Worm (Caenorhabditis elegans): ENCODE data around the gene tsn-1.

Gene tsn-1

DNA sequence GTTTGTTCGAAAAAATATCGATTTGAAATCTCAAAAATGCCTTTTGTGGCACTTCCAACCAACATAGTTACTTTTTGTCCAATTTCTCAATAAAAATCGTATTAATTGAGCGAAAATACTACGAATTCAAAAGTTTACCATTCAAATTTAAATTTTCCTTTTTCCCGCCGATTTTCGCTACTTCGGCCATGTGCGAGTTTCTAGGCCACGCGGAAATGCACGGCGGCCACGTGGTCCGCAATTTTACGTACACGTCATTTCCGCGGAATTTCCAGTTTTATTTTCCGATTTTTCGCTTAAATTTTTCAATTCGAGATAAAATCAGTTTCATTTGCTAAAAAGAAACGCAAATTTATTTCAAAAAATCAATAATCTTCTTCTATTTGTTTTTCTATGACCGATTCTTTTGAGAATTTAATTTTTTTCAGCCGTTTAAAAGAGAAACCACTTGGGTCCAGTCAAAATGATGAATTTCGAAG lies 33.4 kb downstream of the tsn-1 start, which contains the start of gene eas-1 (continued):
- TF ChIP-seq hlh-13 (GFP tag; optimal IDR thresholded peaks at IDR 0.05), result no peak
- TF ChIP-seq zip-5 (tag; optimal IDR thresholded peaks at IDR 0.05), result peak; percentile 74
- peak; percentile 96 for TF ChIP-seq ceh-31 (tag; optimal IDR thresholded peaks at IDR 0.05)
- peak; percentile 92 for TF ChIP-seq elt-2 (tag; optimal IDR thresholded peaks at IDR 0.05)
- TF ChIP-seq sox-2 (GFP tag; IDR thresholded peaks at IDR 0.05), result no peak
- peak; percentile 30 for TF ChIP-seq unc-55 (GFP tag; optimal IDR thresholded peaks at IDR 0.05)
- no peak for TF ChIP-seq ahr-1 (tag; optimal IDR thresholded peaks at IDR 0.05)
- peak; percentile 59 for TF ChIP-seq lim-6 (tag; optimal IDR thresholded peaks at IDR 0.05)
- peak; percentile 86 for TF ChIP-seq ets-4 (tag; optimal IDR thresholded peaks at IDR 0.05)
- no peak for TF ChIP-seq pha-2 (tag; optimal IDR thresholded peaks at IDR 0.05)
- TF ChIP-seq hlh-8 (tag; optimal IDR thresholded peaks at IDR 0.05), result peak; percentile 88
- peak; percentile 19 for TF ChIP-seq madf-2 (tag; optimal IDR thresholded peaks at IDR 0.05)
- peak; percentile 34 for TF ChIP-seq fkh-6 (tag; optimal IDR thresholded peaks at IDR 0.05)
- no peak for TF ChIP-seq T23F11.4 (GFP tag; optimal IDR thresholded peaks at IDR 0.05)
- TF ChIP-seq gmeb-2 (tag; optimal IDR thresholded peaks at IDR 0.05), result no peak
- no peak for TF ChIP-seq dve-1 (tag; optimal IDR thresholded peaks at IDR 0.05)

ce11 chrII:4741527-4742187 lies 35.0 kb downstream of the tsn-1 start, which contains the start of gene acs-11:
Gene acs-11, plus strand, starts transcription at chrII:4742137.
- TF ChIP-seq ceh-45 (GFP tag; IDR thresholded peaks at IDR 0.05), result no peak

DNA sequence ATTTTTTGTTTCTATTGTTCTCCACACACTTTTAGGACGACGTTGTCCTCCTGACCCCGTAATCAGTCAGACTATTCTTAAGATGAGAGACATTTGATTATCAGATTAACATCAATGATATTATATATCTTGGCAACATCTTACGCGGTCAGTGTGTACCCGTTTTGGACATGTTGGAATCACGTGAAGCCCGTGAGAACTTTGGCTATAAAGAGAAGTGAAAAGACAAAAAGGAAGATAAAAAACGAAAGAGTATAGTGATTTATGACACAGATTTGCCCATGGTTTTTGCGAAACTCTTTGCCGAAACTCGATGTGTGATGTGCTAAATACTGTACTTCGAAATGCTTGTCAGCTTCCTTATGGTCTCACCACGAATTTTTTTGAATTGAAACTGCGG lies 38.7 kb downstream of the tsn-1 start:
- TF ChIP-seq nhr-232 (tag; optimal IDR thresholded peaks at IDR 0.05), result no peak
- TF ChIP-seq ttx-3 (tag; optimal IDR thresholded peaks at IDR 0.05), result no peak
- no peak for TF ChIP-seq unc-55 (GFP tag; optimal IDR thresholded peaks at IDR 0.05)
- TF ChIP-seq K02D7.2 (tag; optimal IDR thresholded peaks at IDR 0.05), result no peak
- TF ChIP-seq pha-2 (tag; optimal IDR thresholded peaks at IDR 0.05), result no peak
- no peak for TF ChIP-seq ceh-9 (tag; optimal IDR thresholded peaks at IDR 0.05)
- no peak for TF ChIP-seq ceh-24 (tag; optimal IDR thresholded peaks at IDR 0.05)
- TF ChIP-seq ahr-1 (tag; optimal IDR thresholded peaks at IDR 0.05), result no peak
- no peak for TF ChIP-seq lim-6 (tag; optimal IDR thresholded peaks at IDR 0.05)
- no peak for TF ChIP-seq zip-5 (tag; optimal IDR thresholded peaks at IDR 0.05)
- TF ChIP-seq npax-4 (tag; optimal IDR thresholded peaks at IDR 0.05), result no peak
- TF ChIP-seq pag-3 (tag; optimal IDR thresholded peaks at IDR 0.05; ENCODE audit: borderline replicate concordance), result no peak
- TF ChIP-seq hlh-13 (GFP tag; optimal IDR thresholded peaks at IDR 0.05), result no peak
- no peak for TF ChIP-seq eyg-1 (tag; optimal IDR thresholded peaks at IDR 0.05)
- TF ChIP-seq nfya-1 (tag; optimal IDR thresholded peaks at IDR 0.05), result no peak
- no peak for TF ChIP-seq che-1 (tag; optimal IDR thresholded peaks at IDR 0.05)

- TF ChIP-seq hlh-30 (tag; optimal IDR thresholded peaks at IDR 0.05; ENCODE audit: insufficient read depth) (peak; percentile 22), dmd-4 (tag; optimal IDR thresholded peaks at IDR 0.05; ENCODE audit: borderline replicate concordance) (no peak)
Observed at ce11 chrII:4747063-4747462, 40.4 kb downstream of the tsn-1 start.

DNA sequence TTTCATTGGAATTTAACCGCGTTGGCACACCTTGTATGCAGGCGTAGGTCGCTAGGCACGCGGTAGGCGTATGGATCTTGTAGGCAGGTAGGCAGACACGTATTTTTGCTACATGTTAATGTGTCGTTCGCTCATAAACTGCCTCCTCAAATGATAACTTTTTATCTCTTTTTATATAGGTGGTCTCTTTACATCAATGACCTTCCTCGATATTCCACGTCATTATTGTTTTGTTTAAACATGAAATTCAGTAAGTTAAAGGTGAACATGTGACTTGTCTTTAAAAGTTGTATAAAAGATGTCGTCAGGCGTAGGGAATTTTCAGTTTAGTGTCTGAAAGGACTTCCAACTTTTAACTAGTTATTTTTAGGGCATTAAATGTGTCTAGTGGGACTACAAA lies 41.1 kb downstream of the tsn-1 start:
- no peak for TF ChIP-seq ceh-19 (GFP tag; optimal IDR thresholded peaks at IDR 0.05)
- TF ChIP-seq T23F11.4 (GFP tag; optimal IDR thresholded peaks at IDR 0.05), result no peak
- TF ChIP-seq pha-2 (tag; optimal IDR thresholded peaks at IDR 0.05), result no peak
- no peak for TF ChIP-seq hlh-13 (GFP tag; optimal IDR thresholded peaks at IDR 0.05)
- TF ChIP-seq nhr-11 (tag; optimal IDR thresholded peaks at IDR 0.05), result no peak
- no peak for TF ChIP-seq sox-2 (GFP tag; IDR thresholded peaks at IDR 0.05)
- TF ChIP-seq lim-6 (tag; optimal IDR thresholded peaks at IDR 0.05), result no peak
- TF ChIP-seq ztf-16 (tag; optimal IDR thresholded peaks at IDR 0.05), result no peak
- TF ChIP-seq ref-2 (tag; optimal IDR thresholded peaks at IDR 0.05), result no peak
- no peak for TF ChIP-seq ceh-6 (GFP tag; optimal IDR thresholded peaks at IDR 0.05)
- TF ChIP-seq ceh-2 (tag; optimal IDR thresholded peaks at IDR 0.05), result no peak
- no peak for TF ChIP-seq unc-86 (tag; optimal IDR thresholded peaks at IDR 0.05)
- no peak for TF ChIP-seq ceh-34 (tag; optimal IDR thresholded peaks at IDR 0.05)
